Worm (Caenorhabditis elegans): Measurements from ENCODE around the gene egl-17.

egl-17 gene

ce11 chrX:504046-504843 lies 14.8 kb downstream of the egl-17 start:
- TF ChIP-seq lin-54 (GFP tag; optimal IDR thresholded peaks at IDR 0.05): no peak
- TF ChIP-seq cebp-1 (GFP tag; IDR thresholded peaks at IDR 0.05): no peak
- TF ChIP-seq cebp-1 (tag; optimal IDR thresholded peaks at IDR 0.05): no peak
- TF ChIP-seq bed-2 (GFP tag; IDR thresholded peaks at IDR 0.05): no peak

ce11 chrX:505014-505413 lies 15.5 kb downstream of the egl-17 start:
- no peak for TF ChIP-seq nhr-27 (tag; optimal IDR thresholded peaks at IDR 0.05)
- no peak for TF ChIP-seq let-607 (tag; optimal IDR thresholded peaks at IDR 0.05)
- no peak for TF ChIP-seq ama-1 (optimal IDR thresholded peaks at IDR 0.05)
- no peak for TF ChIP-seq ama-1 (GFP tag; optimal IDR thresholded peaks at IDR 0.05)

- no peak for TF ChIP-seq egrh-3 (GFP tag; IDR thresholded peaks at IDR 0.05)
- TF ChIP-seq K11D2.4 (GFP tag; IDR thresholded peaks at IDR 0.05): no peak
- TF ChIP-seq C17E4.6 (GFP tag; IDR thresholded peaks at IDR 0.05): no peak
- no peak for TF ChIP-seq mxl-1 (tag; optimal IDR thresholded peaks at IDR 0.05)
- no peak for TF ChIP-seq hlh-12 (tag; optimal IDR thresholded peaks at IDR 0.05)
- no peak for TF ChIP-seq F39B2.1 (GFP tag; IDR thresholded peaks at IDR 0.05)
- no peak for TF ChIP-seq lsl-1 (GFP tag; optimal IDR thresholded peaks at IDR 0.05)
- TF ChIP-seq Y53F4B.3 (GFP tag; IDR thresholded peaks at IDR 0.05): no peak
Measured at ce11 chrX:506848-507247, 17.4 kb downstream of the egl-17 start, which contains the start of gene B0310.2. TSS of gene B0310.2 (minus strand) at chrX:506948.

ce11 chrX:514023-514422 lies 24.5 kb downstream of the egl-17 start:
- TF ChIP-seq hlh-12 (tag; optimal IDR thresholded peaks at IDR 0.05) (no peak), ama-1 (optimal IDR thresholded peaks at IDR 0.05) (no peak), ama-1 (GFP tag; optimal IDR thresholded peaks at IDR 0.05) (no peak), ztf-28 (GFP tag; IDR thresholded peaks at IDR 0.05) (no peak), Y56A3A.18 (GFP tag; IDR thresholded peaks at IDR 0.05) (no peak), ztf-18 (tag; optimal IDR thresholded peaks at IDR 0.05) (no peak), atf-7 (tag; optimal IDR thresholded peaks at IDR 0.05) (no peak), ztf-22 (GFP tag; optimal IDR thresholded peaks at IDR 0.05) (no peak), B0019.2 (GFP tag; conservative IDR thresholded peaks at IDR 0.05) (no peak), cebp-1 (GFP tag; IDR thresholded peaks at IDR 0.05) (no peak), cebp-1 (tag; optimal IDR thresholded peaks at IDR 0.05) (no peak), lin-35 (GFP tag; optimal IDR thresholded peaks at IDR 0.05) (no peak)

- peak; percentile 95 for TF ChIP-seq hsf-1 (GFP tag; IDR thresholded peaks at IDR 0.05)
Measured at ce11 chrX:516761-517160, 27.3 kb downstream of the egl-17 start.

- TF ChIP-seq attf-6 (GFP tag; IDR thresholded peaks at IDR 0.05) (no peak), Y53G8AR.9 (GFP tag; conservative IDR thresholded peaks at IDR 0.05) (no peak), lsy-27 (tag; optimal IDR thresholded peaks at IDR 0.05; ENCODE audit: borderline replicate concordance, insufficient read depth) (no peak), F37B4.10 (GFP tag; IDR thresholded peaks at IDR 0.05) (no peak), ztf-6 (GFP tag; IDR thresholded peaks at IDR 0.05) (no peak), egrh-3 (GFP tag; IDR thresholded peaks at IDR 0.05) (no peak), lin-35 (GFP tag; optimal IDR thresholded peaks at IDR 0.05) (no peak)
Measured at ce11 chrX:520881-521280, 31.4 kb downstream of the egl-17 start, which contains the start of gene B0310.3. TSS of gene B0310.3 (minus strand) at chrX:520981.

All from whole organism, young adult.